Worm (Caenorhabditis elegans) whole organism, late embryonic: ENCODE measurements around the gene PDB1.1.

ENCODE experiments used
- ama-1 ChIP-seq: fragments of 150-350 bp; optimal IDR thresholded peaks from 2 replicates; lab custom pipeline; 2014
- lim-6 ChIP-seq: sonication (generic microtip); optimal IDR thresholded peaks from 2 replicates; lab custom pipeline; 2016; ENCODE audit warnings: missing genetic modification characterization, missing compliant biosample characterization
- pha-4 ChIP-seq: fragments of 150-350 bp; optimal IDR thresholded peaks from 2 replicates; lab custom pipeline; 2018; ENCODE audit warnings: missing biosample characterization, missing genetic modification reagents, missing genetic modification characterization

DNA sequence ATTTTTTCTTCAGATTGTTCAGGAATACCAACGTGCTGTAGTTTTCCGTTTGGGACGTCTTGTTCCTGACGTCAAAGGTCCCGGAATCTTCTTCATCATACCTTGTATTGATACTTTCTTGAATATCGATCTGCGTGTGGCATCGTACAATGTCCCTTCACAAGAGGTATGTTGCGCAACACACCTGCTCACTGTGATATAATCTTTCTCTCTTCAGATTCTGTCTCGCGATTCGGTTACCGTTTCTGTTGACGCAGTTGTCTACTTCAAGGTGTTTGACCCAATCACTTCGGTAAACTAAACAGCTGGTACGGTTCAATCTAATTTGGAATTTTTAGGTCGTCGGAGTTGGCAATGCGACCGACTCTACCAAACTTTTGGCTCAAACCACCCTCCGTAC, 4.5 kb upstream of the PDB1.1 start:
- TF ChIP-seq lim-6 (tag; lab: Kevin White, UChicago) (no peak), ama-1 (lab: Kevin White, UChicago) (no peak), pha-4 (tag; lab: Kevin White, UChicago) (no peak)
